Worm (Caenorhabditis elegans): ENCODE measurements around the gene mpz-5.

- no peak for TF ChIP-seq pqm-1 (tag; optimal IDR thresholded peaks at IDR 0.05)
- TF ChIP-seq sox-4 (tag; optimal IDR thresholded peaks at IDR 0.05), result no peak
- no peak for TF ChIP-seq ets-4 (tag; optimal IDR thresholded peaks at IDR 0.05)
- TF ChIP-seq zip-5 (tag; optimal IDR thresholded peaks at IDR 0.05), result no peak
Measured at ce11 chrIV:10413828-10414227, 40.2 kb upstream of the mpz-5 start, which contains the start of gene R10H10.7.
